Worm (Caenorhabditis elegans) whole organism, young adult: ENCODE data around the gene msp-63.

Experiments
- B0019.2 ChIP-seq: fragments of 200-800 bp; sonication (Bioruptor generic); conservative IDR thresholded peaks from 2 replicates; pipeline ENCODE4 v1.3.6; 2022; ENCODE audit warnings: missing genetic modification reagents, missing genetic modification characterization, missing compliant biosample characterization
- B0035.1 ChIP-seq: sonication (generic microtip); optimal IDR thresholded peaks from 2 replicates; lab custom pipeline; 2016; ENCODE audit warnings: missing genetic modification characterization, mild to moderate bottlenecking, missing compliant biosample characterization, missing genotype, missing genetic modification reagents
- F10E7.11 ChIP-seq: sonication (generic microtip); optimal IDR thresholded peaks from 2 replicates; lab custom pipeline; 2017; ENCODE audit warnings: mild to moderate bottlenecking, missing genetic modification characterization, moderate library complexity, missing compliant biosample characterization
- F22D6.2 ChIP-seq: sonication (generic microtip); optimal IDR thresholded peaks from 2 replicates; lab custom pipeline; 2016; ENCODE audit warnings: mild to moderate bottlenecking, missing genetic modification characterization, missing compliant biosample characterization
- F33H1.4 ChIP-seq: fragments of 200-800 bp; sonication (Bioruptor generic); IDR thresholded peaks from 2 replicates; pipeline ENCODE4 v1.3.6; 2022; ENCODE audit warnings: missing genetic modification reagents, missing genetic modification characterization, missing compliant biosample characterization
- F57A8.1 ChIP-seq: fragments of 200-800 bp; sonication (Bioruptor generic); optimal IDR thresholded peaks from 2 replicates; lab custom pipeline; 2018; ENCODE audit warnings: mild to moderate bottlenecking, missing genetic modification characterization, moderate library complexity, missing compliant biosample characterization
- T07F8.4 ChIP-seq: sonication (generic microtip); optimal IDR thresholded peaks from 2 replicates; lab custom pipeline; 2016; ENCODE audit warnings: mild to moderate bottlenecking, missing genetic modification characterization, moderate library complexity, missing compliant biosample characterization
- T26A5.8 ChIP-seq: sonication (generic microtip); optimal IDR thresholded peaks from 2 replicates; lab custom pipeline; 2016; ENCODE audit warnings: missing genetic modification characterization, missing compliant biosample characterization
- Y79H2A.3 ChIP-seq: fragments of 200-800 bp; sonication (Bioruptor generic); conservative IDR thresholded peaks from 2 replicates; pipeline ENCODE4 v1.3.6; 2022; ENCODE audit warnings: missing genetic modification reagents, missing genetic modification characterization, missing compliant biosample characterization
- ama-1 ChIP-seq, 3 experiments: fragments of 150-350 bp in 1 of 3; sonication (generic microtip) in 2 of 3; optimal IDR thresholded peaks; 2 replicates each; lab custom pipeline; 2014 to 2018; ENCODE audit warnings: missing biosample characterization in 2 of 3, missing genetic modification characterization in 2 of 3, missing genetic modification reagents in 2 of 3
- bed-1 ChIP-seq: fragments of 200-800 bp; sonication (Bioruptor generic); IDR thresholded peaks from 2 replicates; pipeline ENCODE4 v1.3.6; 2022; ENCODE audit warnings: missing genetic modification reagents, missing genetic modification characterization, missing compliant biosample characterization
- bed-2 ChIP-seq: fragments of 200-800 bp; sonication (Bioruptor generic); IDR thresholded peaks from 2 replicates; pipeline ENCODE4 v1.3.6; 2022; ENCODE audit warnings: missing genetic modification reagents, missing genetic modification characterization, missing compliant biosample characterization
- ccch-3 ChIP-seq: fragments of 200-800 bp; sonication (Bioruptor generic); optimal IDR thresholded peaks from 2 replicates; lab custom pipeline; 2018; ENCODE audit warnings: mild to moderate bottlenecking, missing genetic modification characterization, missing compliant biosample characterization
- cebp-1 ChIP-seq, 2 experiments: fragments of 200-800 bp in 1 of 2; sonication (Bioruptor generic) in 1 of 2; sonication (generic microtip) in 1 of 2; IDR thresholded peaks in 1 of 2; optimal IDR thresholded peaks in 1 of 2; 2 replicates each; pipeline versions ENCODE4 v1.3.6 to Lab custom; 2017 to 2022; ENCODE audit warnings: missing compliant biosample characterization in 2 of 2, missing genetic modification characterization in 2 of 2, mild to moderate bottlenecking in 1 of 2, missing genetic modification reagents in 1 of 2, moderate library complexity in 1 of 2
- cebp-2 ChIP-seq: fragments of 200-800 bp; sonication (Bioruptor generic); IDR thresholded peaks from 2 replicates; pipeline ENCODE4 v1.3.6; 2022; ENCODE audit warnings: missing genetic modification characterization, missing compliant biosample characterization
- ceh-100 ChIP-seq: fragments of 200-800 bp; sonication (Bioruptor generic); IDR thresholded peaks from 2 replicates; pipeline ENCODE4 v1.3.6; 2022; ENCODE audit warnings: missing genetic modification reagents, missing genetic modification characterization, missing compliant biosample characterization
- ceh-58 ChIP-seq: fragments of 200-800 bp; sonication (Bioruptor generic); IDR thresholded peaks from 2 replicates; pipeline ENCODE4 v1.3.6; 2022; ENCODE audit warnings: missing genetic modification characterization, missing compliant biosample characterization
- die-1 ChIP-seq: sonication (generic microtip); optimal IDR thresholded peaks from 2 replicates; lab custom pipeline; 2016; ENCODE audit warnings: missing genotype, mild to moderate bottlenecking, missing genetic modification characterization, missing compliant biosample characterization
- dpl-1 ChIP-seq: fragments of 150-350 bp; optimal IDR thresholded peaks from 2 replicates; lab custom pipeline; 2014; ENCODE audit warnings: missing biosample characterization, missing genetic modification reagents, missing genetic modification characterization
- egl-18 ChIP-seq: fragments of 200-800 bp; sonication (Bioruptor generic); IDR thresholded peaks from 2 replicates; pipeline ENCODE4 v1.3.6; 2022; ENCODE audit warnings: missing genetic modification reagents, missing genetic modification characterization, missing compliant biosample characterization
- egl-44 ChIP-seq: fragments of 200-800 bp; sonication (Bioruptor generic); IDR thresholded peaks from 2 replicates; pipeline ENCODE4 v1.3.6; 2022; ENCODE audit warnings: missing genetic modification reagents, missing genetic modification characterization, missing compliant biosample characterization
- gei-17 ChIP-seq: fragments of 200-800 bp; sonication (Bioruptor generic); optimal IDR thresholded peaks from 2 replicates; lab custom pipeline; 2018; ENCODE audit warnings: mild to moderate bottlenecking, missing genetic modification characterization, missing compliant biosample characterization
- him-1 ChIP-seq: sonication (generic microtip); optimal IDR thresholded peaks from 2 replicates; lab custom pipeline; 2016; ENCODE audit warnings: missing genotype, missing genetic modification reagents, missing genetic modification characterization, missing compliant biosample characterization
- hlh-26 ChIP-seq: fragments of 200-800 bp; sonication (Bioruptor generic); conservative IDR thresholded peaks from 2 replicates; pipeline ENCODE4 v1.3.6; 2022; ENCODE audit warnings: missing genetic modification reagents, missing genetic modification characterization, missing compliant biosample characterization
- hmg-1.2 ChIP-seq: fragments of 200-800 bp; sonication (Bioruptor generic); IDR thresholded peaks from 2 replicates; pipeline ENCODE4 v1.3.6; 2022; ENCODE audit warnings: missing genetic modification reagents, missing genetic modification characterization, missing compliant biosample characterization
- hmg-20 ChIP-seq: fragments of 200-800 bp; sonication (Bioruptor generic); IDR thresholded peaks from 2 replicates; pipeline ENCODE4 v1.3.6; 2022; ENCODE audit warnings: missing genetic modification reagents, missing genetic modification characterization, missing compliant biosample characterization
- hsf-1 ChIP-seq: fragments of 200-800 bp; sonication (Bioruptor generic); IDR thresholded peaks from 2 replicates; pipeline ENCODE4 v1.3.6; 2022; ENCODE audit warnings: missing genetic modification reagents, missing genetic modification characterization, missing compliant biosample characterization
- let-526 ChIP-seq: fragments of 200-800 bp; sonication (Bioruptor generic); IDR thresholded peaks from 2 replicates; pipeline ENCODE4 v1.3.6; 2022; ENCODE audit warnings: missing genetic modification reagents, missing genetic modification characterization, missing compliant biosample characterization
- lin-35 ChIP-seq, 3 experiments: fragments of 150-350 bp in 2 of 3; sonication (generic microtip) in 1 of 3; optimal IDR thresholded peaks; 2 replicates each; lab custom pipeline; 2014 to 2018; ENCODE audit warnings: missing biosample characterization in 3 of 3, missing genetic modification characterization in 3 of 3, missing genetic modification reagents in 3 of 3
- lin-40 ChIP-seq: sonication (generic microtip); optimal IDR thresholded peaks from 2 replicates; lab custom pipeline; 2016; ENCODE audit warnings: missing genetic modification characterization, mild to moderate bottlenecking, missing compliant biosample characterization, missing genotype, missing genetic modification reagents
- lsy-27 ChIP-seq: sonication (generic microtip); optimal IDR thresholded peaks from 2 replicates; lab custom pipeline; 2017; ENCODE audit warnings: missing genetic modification characterization, mild to moderate bottlenecking, missing compliant biosample characterization, antibody characterized with exemption, missing genotype, borderline replicate concordance; ENCODE audit not compliant: insufficient read depth
- madf-6 ChIP-seq: fragments of 200-800 bp; sonication (Bioruptor generic); IDR thresholded peaks from 2 replicates; pipeline ENCODE4 v1.3.6; 2022; ENCODE audit warnings: missing genetic modification reagents, missing genetic modification characterization, missing compliant biosample characterization
- mel-28 ChIP-seq: sonication (generic microtip); optimal IDR thresholded peaks from 2 replicates; lab custom pipeline; 2016; ENCODE audit warnings: borderline replicate concordance, mild to moderate bottlenecking, missing genetic modification characterization, missing compliant biosample characterization
- mxl-1 ChIP-seq: sonication (generic microtip); optimal IDR thresholded peaks from 2 replicates; lab custom pipeline; 2016; ENCODE audit warnings: missing genetic modification characterization, missing compliant biosample characterization
- nhr-90 ChIP-seq: sonication (generic microtip); optimal IDR thresholded peaks from 2 replicates; lab custom pipeline; 2016; ENCODE audit warnings: missing genotype, mild to moderate bottlenecking, missing genetic modification characterization, missing compliant biosample characterization
- rec-8 ChIP-seq, 2 experiments: sonication (generic microtip); optimal IDR thresholded peaks; 2 replicates each; lab custom pipeline; 2016; ENCODE audit warnings: mild to moderate bottlenecking in 2 of 2, missing genetic modification characterization in 2 of 2, missing genetic modification reagents in 2 of 2, missing genotype in 2 of 2, missing biosample characterization in 1 of 2, missing compliant biosample characterization in 1 of 2, moderate library complexity in 1 of 2
- rpc-1 ChIP-seq, 2 experiments: fragments of 150-350 bp in 1 of 2; sonication (generic microtip) in 1 of 2; optimal IDR thresholded peaks; 2 replicates each; lab custom pipeline; 2014 to 2018; ENCODE audit warnings: missing biosample characterization in 1 of 2, missing genetic modification characterization in 1 of 2, missing genetic modification reagents in 1 of 2, missing genotype in 1 of 2
- snpc-1.3 ChIP-seq: sonication (generic microtip); optimal IDR thresholded peaks from 2 replicates; lab custom pipeline; 2017; ENCODE audit warnings: missing genetic modification characterization, mild to moderate bottlenecking, missing compliant biosample characterization, antibody characterized with exemption, moderate library complexity, missing genotype, missing genetic modification reagents; ENCODE audit not compliant: insufficient read depth
- snpc-3.4 ChIP-seq: sonication (generic microtip); optimal IDR thresholded peaks from 2 replicates; lab custom pipeline; 2017; ENCODE audit warnings: missing genetic modification characterization, mild to moderate bottlenecking, missing compliant biosample characterization, antibody characterized with exemption, moderate library complexity, missing genotype, missing genetic modification reagents
- sptf-2 ChIP-seq: fragments of 200-800 bp; sonication (Bioruptor generic); optimal IDR thresholded peaks from 2 replicates; lab custom pipeline; 2018; ENCODE audit warnings: mild to moderate bottlenecking, missing genetic modification characterization, missing compliant biosample characterization
- tbx-9 ChIP-seq: sonication (generic microtip); optimal IDR thresholded peaks from 2 replicates; lab custom pipeline; 2016; ENCODE audit warnings: borderline replicate concordance, missing genetic modification characterization, inconsistent platforms, missing compliant biosample characterization
- tlf-1 ChIP-seq: fragments of 200-800 bp; sonication (Bioruptor generic); optimal IDR thresholded peaks from 2 replicates; lab custom pipeline; 2018; ENCODE audit warnings: mild to moderate bottlenecking, missing genetic modification characterization, missing compliant biosample characterization
- unc-130 ChIP-seq: sonication (generic microtip); optimal IDR thresholded peaks from 2 replicates; lab custom pipeline; 2016; ENCODE audit warnings: missing genetic modification reagents, missing genetic modification characterization, missing compliant biosample characterization
- unc-62 ChIP-seq: fragments of 150-350 bp; optimal IDR thresholded peaks from 2 replicates; lab custom pipeline; 2014; ENCODE audit warnings: missing biosample characterization, missing genetic modification reagents, missing genetic modification characterization
- zim-3 ChIP-seq: sonication (generic microtip); optimal IDR thresholded peaks from 2 replicates; lab custom pipeline; 2017; ENCODE audit warnings: mild to moderate bottlenecking, missing genetic modification characterization, moderate library complexity, missing compliant biosample characterization
- ztf-26 ChIP-seq: sonication (generic microtip); optimal IDR thresholded peaks from 2 replicates; lab custom pipeline; 2017; ENCODE audit warnings: missing genetic modification characterization, missing compliant biosample characterization

The msp-63 gene

ce11 chrII:5844694-5845129 is 47.5 kb upstream of the msp-63 start:
- TF ChIP-seq hlh-26 (GFP tag; lab: Robert Waterston, UW): no peak
- peak; percentile 11 for TF ChIP-seq dpl-1 (GFP tag; lab: Kevin White, UChicago)
- peak; percentile 82 for TF ChIP-seq B0019.2 (GFP tag; lab: Robert Waterston, UW)
- peak; percentile 81 for TF ChIP-seq T26A5.8 (tag; lab: Kevin White, UChicago)
- TF ChIP-seq F33H1.4 (GFP tag; lab: Robert Waterston, UW): peak; percentile 81
- TF ChIP-seq zim-3 (tag; lab: Kevin White, UChicago): peak; percentile 95
- TF ChIP-seq ceh-58 (GFP tag; lab: Robert Waterston, UW): peak; percentile 61; the same call in 1 of the 2 replicates
- TF ChIP-seq lin-40 (tag; lab: Kevin White, UChicago): peak; percentile 99
- peak; percentile 94 for TF ChIP-seq bed-2 (GFP tag; lab: Robert Waterston, UW)
- peak; percentile 88 for TF ChIP-seq die-1
- TF ChIP-seq nhr-90 (tag; lab: Kevin White, UChicago): peak; percentile 91
- peak; percentile 94 for TF ChIP-seq madf-6
- TF ChIP-seq lin-35 (GFP tag; optimal IDR thresholded peaks at IDR 0.05; lab: Kevin White, UChicago): peak in 2 of 3 experiments; percentile 91 to 94
- TF ChIP-seq rpc-1 (optimal IDR thresholded peaks at IDR 0.05; lab: Kevin White, UChicago): peak; percentile 21
- peak; percentile 29 for TF ChIP-seq rpc-1 (tag; optimal IDR thresholded peaks at IDR 0.05; lab: Kevin White, UChicago)
- TF ChIP-seq T07F8.4: peak; percentile 94
- TF ChIP-seq ccch-3 (GFP tag; lab: Kevin White, UChicago): peak; percentile 31
- TF ChIP-seq cebp-2 (GFP tag; lab: Robert Waterston, UW): peak; percentile 94
- TF ChIP-seq mel-28 (tag; lab: Kevin White, UChicago): peak; percentile 87
- TF ChIP-seq gei-17: peak; percentile 95
- peak; percentile 87 for TF ChIP-seq F57A8.1 (GFP tag; lab: Kevin White, UChicago)
- TF ChIP-seq hmg-1.2 (GFP tag; lab: Robert Waterston, UW): peak; percentile 95
- TF ChIP-seq bed-1 (GFP tag; lab: Robert Waterston, UW): peak; percentile 77; the same call in 1 of the 2 replicates
- peak; percentile 100 for TF ChIP-seq him-1 (tag; lab: Kevin White, UChicago)
- TF ChIP-seq mxl-1: peak; percentile 87
- TF ChIP-seq unc-62 (GFP tag; lab: Kevin White, UChicago): peak; percentile 67
- TF ChIP-seq F10E7.11 (tag; lab: Kevin White, UChicago): peak; percentile 88
- TF ChIP-seq tlf-1 (GFP tag; lab: Kevin White, UChicago): peak; percentile 99
- peak; percentile 94 for TF ChIP-seq unc-130 (GFP tag; lab: Kevin White, UChicago)
- TF ChIP-seq egl-18: peak; percentile 95
- peak; percentile 95 for TF ChIP-seq egl-44
- peak; percentile 97 for TF ChIP-seq hmg-20 (GFP tag; lab: Robert Waterston, UW)
- TF ChIP-seq lsy-27: peak; percentile 93
- TF ChIP-seq F22D6.2 (tag; lab: Kevin White, UChicago): peak; percentile 95
- peak; percentile 99 for TF ChIP-seq snpc-3.4
- peak; percentile 96 for TF ChIP-seq snpc-1.3 (tag; lab: Kevin White, UChicago)
- TF ChIP-seq let-526 (GFP tag; lab: Robert Waterston, UW): peak; percentile 97
- peak; percentile 95 for TF ChIP-seq ceh-100 (GFP tag; lab: Robert Waterston, UW)
- TF ChIP-seq Y79H2A.3 (GFP tag; lab: Robert Waterston, UW): peak; percentile 94
- peak; percentile 98 for TF ChIP-seq ztf-26 (tag; lab: Kevin White, UChicago)
- peak; percentile 82 for TF ChIP-seq hsf-1 (GFP tag; lab: Robert Waterston, UW)
- peak; percentile 86 to 93 for TF ChIP-seq rec-8 (tag; optimal IDR thresholded peaks at IDR 0.05; lab: Kevin White, UChicago)
- peak; percentile 91 for TF ChIP-seq cebp-1 (GFP tag; IDR thresholded peaks at IDR 0.05; lab: Robert Waterston, UW)
- peak; percentile 98 for TF ChIP-seq cebp-1 (tag; optimal IDR thresholded peaks at IDR 0.05; lab: Kevin White, UChicago)
- TF ChIP-seq sptf-2 (GFP tag; lab: Kevin White, UChicago): peak; percentile 91
- no peak for TF ChIP-seq tbx-9 (tag; lab: Kevin White, UChicago)
- TF ChIP-seq B0035.1 (tag; lab: Kevin White, UChicago): peak; percentile 97
- peak; percentile 100 for TF ChIP-seq ama-1 (optimal IDR thresholded peaks at IDR 0.05; lab: Kevin White, UChicago)
- peak; percentile 91 to 94 for TF ChIP-seq ama-1 (GFP tag; optimal IDR thresholded peaks at IDR 0.05; lab: Kevin White, UChicago)
